Fruit fly (Drosophila melanogaster) whole organism, prepupa: ENCODE measurements around the gene CG9426.
"Not testable (repeated sequence)": the region's sequence is repeated elsewhere in the genome, so short reads cannot be mapped to it uniquely, and the experiment has no call there.

Experiments used
- CG10631 ChIP-seq: fragments of 200-800 bp; sonication (Bioruptor generic); optimal IDR thresholded peaks from 2 replicates; lab custom pipeline; 2016; ENCODE audit warnings: missing biosample characterization, missing genetic modification characterization
- CG10669 ChIP-seq: fragments of 200-800 bp; sonication (Bioruptor generic); optimal IDR thresholded peaks from 3 replicates; lab custom pipeline; 2018; ENCODE audit warnings: missing biosample characterization, mild to moderate bottlenecking, missing genetic modification characterization, moderate library complexity
- CG15336 ChIP-seq: fragments of 200-800 bp; sonication (Bioruptor generic); IDR thresholded peaks from 2 replicates; pipeline ENCODE4 v1.3.6; 2022; ENCODE audit warnings: missing biosample characterization, missing genetic modification characterization
- CG1621 ChIP-seq: fragments of 200-800 bp; sonication (Bioruptor generic); optimal IDR thresholded peaks from 3 replicates; lab custom pipeline; 2018; ENCODE audit warnings: missing biosample characterization, mild to moderate bottlenecking, missing genetic modification characterization
- CG16779 ChIP-seq: fragments of 200-800 bp; sonication (Bioruptor generic); optimal IDR thresholded peaks from 3 replicates; lab custom pipeline; 2017; ENCODE audit warnings: missing biosample characterization, mild to moderate bottlenecking, missing genetic modification characterization
- CG3032 ChIP-seq: fragments of 200-800 bp; optimal IDR thresholded peaks from 2 replicates; lab custom pipeline; 2019; ENCODE audit warnings: missing biosample characterization, mild to moderate bottlenecking, missing genetic modification characterization, moderate library complexity
- CG31627 ChIP-seq: fragments of 200-800 bp; sonication (Bioruptor generic); optimal IDR thresholded peaks from 3 replicates; lab custom pipeline; 2016; ENCODE audit warnings: missing biosample characterization, missing genetic modification characterization
- CG6276 ChIP-seq: fragments of 200-800 bp; sonication (Bioruptor generic); optimal IDR thresholded peaks from 2 replicates; lab custom pipeline; 2017; ENCODE audit warnings: missing biosample characterization, mild to moderate bottlenecking, missing genetic modification characterization
- CG6792 ChIP-seq: fragments of 200-800 bp; sonication (Bioruptor generic); optimal IDR thresholded peaks from 3 replicates; lab custom pipeline; 2016; ENCODE audit warnings: missing biosample characterization, missing genetic modification characterization
- CG6808 ChIP-seq: fragments of 200-800 bp; sonication (Bioruptor generic); optimal IDR thresholded peaks from 3 replicates; lab custom pipeline; 2017; ENCODE audit warnings: missing biosample characterization, missing genetic modification characterization, mild to moderate bottlenecking, moderate library complexity, missing genetic modification reagents
- CG8319 ChIP-seq: fragments of 200-800 bp; sonication (Bioruptor generic); optimal IDR thresholded peaks from 3 replicates; lab custom pipeline; 2016; ENCODE audit warnings: missing biosample characterization, missing genetic modification characterization
- CG8632 ChIP-seq: fragments of 200-800 bp; sonication (Bioruptor generic); optimal IDR thresholded peaks from 3 replicates; lab custom pipeline; 2016; ENCODE audit warnings: missing biosample characterization, missing genetic modification characterization
- CG9139 ChIP-seq: fragments of 200-800 bp; sonication (Bioruptor generic); optimal IDR thresholded peaks from 3 replicates; lab custom pipeline; 2017; ENCODE audit warnings: missing biosample characterization, mild to moderate bottlenecking, missing genetic modification characterization
- Eip78C ChIP-seq: fragments of 200-800 bp; sonication (Bioruptor generic); peaks from one replicate; lab custom pipeline; 2016; ENCODE audit warnings: missing biosample characterization, missing genetic modification characterization
- Eip93F ChIP-seq: fragments of 200-800 bp; sonication (Bioruptor generic); optimal IDR thresholded peaks from 2 replicates; lab custom pipeline; 2016; ENCODE audit warnings: missing biosample characterization, mild to moderate bottlenecking, missing genetic modification characterization
- Ets21C ChIP-seq: fragments of 200-800 bp; sonication (Bioruptor generic); optimal IDR thresholded peaks from 3 replicates; lab custom pipeline; 2016; ENCODE audit warnings: missing biosample characterization, missing genetic modification characterization
- Ets96B ChIP-seq: fragments of 200-800 bp; optimal IDR thresholded peaks from 2 replicates; lab custom pipeline; 2019; ENCODE audit warnings: missing biosample characterization, mild to moderate bottlenecking, missing genetic modification characterization, moderate library complexity
- Gug ChIP-seq: fragments of 200-800 bp; sonication (Bioruptor generic); IDR thresholded peaks from 2 replicates; pipeline ENCODE4 v1.3.6; 2022; ENCODE audit warnings: missing biosample characterization, missing genetic modification characterization
- Hr38 ChIP-seq: sonication (Bioruptor generic); optimal IDR thresholded peaks from 2 replicates; lab custom pipeline; 2016; ENCODE audit warnings: missing biosample characterization, missing genetic modification characterization
- Hr4 ChIP-seq: fragments of 200-800 bp; sonication (Bioruptor generic); optimal IDR thresholded peaks from 3 replicates; lab custom pipeline; 2016; ENCODE audit warnings: missing biosample characterization, missing genetic modification characterization
- Lpt ChIP-seq: fragments of 200-800 bp; sonication (Bioruptor generic); optimal IDR thresholded peaks from 3 replicates; lab custom pipeline; 2016; ENCODE audit warnings: missing biosample characterization, missing genetic modification characterization
- Sox102F ChIP-seq: fragments of 200-800 bp; sonication (Bioruptor generic); optimal IDR thresholded peaks from 2 replicates; lab custom pipeline; 2016; ENCODE audit warnings: missing biosample characterization, mild to moderate bottlenecking, missing genetic modification characterization
- Sox15 ChIP-seq: fragments of 200-800 bp; sonication (Bioruptor generic); optimal IDR thresholded peaks from 3 replicates; lab custom pipeline; 2016; ENCODE audit warnings: missing biosample characterization, missing genetic modification characterization
- achi ChIP-seq: fragments of 200-800 bp; sonication (Bioruptor generic); optimal IDR thresholded peaks from 3 replicates; lab custom pipeline; 2016; ENCODE audit warnings: missing biosample characterization, missing genetic modification characterization
- acj6 ChIP-seq: fragments of 200-800 bp; sonication (Bioruptor generic); optimal IDR thresholded peaks from 3 replicates; lab custom pipeline; 2016; ENCODE audit warnings: missing biosample characterization, missing genetic modification characterization
- cyc ChIP-seq: fragments of 200-800 bp; sonication (Bioruptor generic); optimal IDR thresholded peaks from 3 replicates; lab custom pipeline; 2016; ENCODE audit warnings: missing biosample characterization, missing genetic modification characterization
- dac ChIP-seq: fragments of 200-800 bp; sonication (Bioruptor generic); optimal IDR thresholded peaks from 2 replicates; lab custom pipeline; 2017; ENCODE audit warnings: missing biosample characterization, mild to moderate bottlenecking, missing genetic modification characterization
- dsx ChIP-seq: fragments of 200-800 bp; optimal IDR thresholded peaks from 3 replicates; lab custom pipeline; 2019; ENCODE audit warnings: missing biosample characterization, mild to moderate bottlenecking, missing genetic modification characterization, moderate library complexity; ENCODE audit not compliant: poor library complexity, severe bottlenecking
- esn ChIP-seq: fragments of 200-800 bp; sonication (Bioruptor generic); optimal IDR thresholded peaks from 2 replicates; lab custom pipeline; 2016; ENCODE audit warnings: missing biosample characterization, mild to moderate bottlenecking, missing genetic modification characterization, moderate library complexity
- fkh ChIP-seq: fragments of 200-800 bp; sonication (Bioruptor generic); optimal IDR thresholded peaks from 3 replicates; lab custom pipeline; 2017; ENCODE audit warnings: missing biosample characterization, mild to moderate bottlenecking, missing genetic modification characterization, moderate library complexity
- lz ChIP-seq: fragments of 200-800 bp; sonication (Bioruptor generic); optimal IDR thresholded peaks from 3 replicates; lab custom pipeline; 2016; ENCODE audit warnings: missing biosample characterization, missing genetic modification characterization
- salr ChIP-seq, 2 experiments: fragments of 200-800 bp; sonication (Bioruptor generic); optimal IDR thresholded peaks; 3 replicates each; lab custom pipeline; 2016 to 2018; ENCODE audit warnings: missing biosample characterization in 2 of 2, missing genetic modification characterization in 2 of 2, mild to moderate bottlenecking in 1 of 2
- ss ChIP-seq, 2 experiments: fragments of 200-800 bp; sonication (Bioruptor generic); optimal IDR thresholded peaks; 2 replicates in 1 of 2; 3 replicates in 1 of 2; lab custom pipeline; 2017 to 2018; ENCODE audit warnings: mild to moderate bottlenecking in 2 of 2, missing biosample characterization in 2 of 2, missing genetic modification characterization in 2 of 2, moderate library complexity in 1 of 2
- svp ChIP-seq: fragments of 200-800 bp; sonication (Bioruptor generic); peaks from one replicate; lab custom pipeline; 2016; ENCODE audit warnings: missing biosample characterization, missing genetic modification characterization
- topi ChIP-seq: fragments of 200-800 bp; sonication (Bioruptor generic); optimal IDR thresholded peaks from 3 replicates; lab custom pipeline; 2016; ENCODE audit warnings: missing biosample characterization, missing genetic modification characterization

Gene CG9426

dm6 chr2L:13222225-13222648 lies 2.5 kb upstream of the CG9426 start, which contains the start of the genes Ski6 and CG16812 (continued):
- peak; percentile 75 for TF ChIP-seq CG10631 (GFP tag; lab: Kevin White, UChicago)
- peak; percentile 36 for TF ChIP-seq CG6792 (GFP tag; lab: Kevin White, UChicago)
- peak; percentile 37 for TF ChIP-seq Ets21C (GFP tag; lab: Kevin White, UChicago)

- TF ChIP-seq cyc (GFP tag; lab: Kevin White, UChicago) (peak; percentile 49), svp (GFP tag; lab: Kevin White, UChicago) (peak; percentile 92), lz (peak; percentile 11), Eip78C (GFP tag; lab: Kevin White, UChicago) (peak; percentile 78), CG3032 (tag; lab: Kevin White, UChicago) (peak; percentile 9), topi (GFP tag; lab: Kevin White, UChicago) (peak; percentile 45), fkh (GFP tag; lab: Kevin White, UChicago) (peak; percentile 34), esn (GFP tag; lab: Kevin White, UChicago) (peak; percentile 58), CG15336 (GFP tag; lab: Robert Waterston, UW) (peak; percentile 29; the same call in 1 of the 2 replicates)
Observed at dm6 chr2L:13215640-13216129, 4.0 kb downstream of the CG9426 start.

- TF ChIP-seq CG1621 (tag; lab: Kevin White, UChicago) = no peak
- no peak for TF ChIP-seq dac (GFP tag; lab: Kevin White, UChicago)
- TF ChIP-seq salr (GFP tag; optimal IDR thresholded peaks at IDR 0.05; lab: Kevin White, UChicago) = no peak
- no peak for TF ChIP-seq fkh (GFP tag; lab: Kevin White, UChicago)
- no peak for TF ChIP-seq CG8632 (GFP tag; lab: Kevin White, UChicago)
- TF ChIP-seq CG6792 (GFP tag; lab: Kevin White, UChicago) = no peak
- TF ChIP-seq ss (GFP tag; optimal IDR thresholded peaks at IDR 0.05; lab: Kevin White, UChicago) = no peak
Observed at dm6 chr2L:13215010-13215409, 4.7 kb downstream of the CG9426 start, which contains the start of gene kek4. kek4 (minus strand) TSS chr2L:13215350.

- TF ChIP-seq dsx (GFP tag; lab: Kevin White, UChicago); CG15336 (GFP tag; lab: Robert Waterston, UW); CG3032 (tag; lab: Kevin White, UChicago): not testable (repeated sequence)
Observed at dm6 chr2L:13211764-13212265, 7.9 kb downstream of the CG9426 start, which contains the start of gene CG15482. CG15482 (minus strand) TSS chr2L:13211814.

dm6 chr2L:13206857-13207463 lies 12.8 kb downstream of the CG9426 start:
- TF ChIP-seq CG8632 (GFP tag; lab: Kevin White, UChicago) = no peak
- TF ChIP-seq Gug (GFP tag; lab: Robert Waterston, UW) = no peak

dm6 chr2L:13206077-13206668 lies 13.6 kb downstream of the CG9426 start:
- TF ChIP-seq topi (GFP tag; lab: Kevin White, UChicago) (no peak), CG8319 (GFP tag; lab: Kevin White, UChicago) (no peak), Eip78C (GFP tag; lab: Kevin White, UChicago) (peak; percentile 77), CG10669 (GFP tag; lab: Kevin White, UChicago) (no peak), Eip93F (GFP tag; lab: Kevin White, UChicago) (no peak), achi (GFP tag; lab: Kevin White, UChicago) (no peak), Sox102F (GFP tag; lab: Kevin White, UChicago) (no peak), lz (no peak), ss (GFP tag; optimal IDR thresholded peaks at IDR 0.05; lab: Kevin White, UChicago) (peak; percentile 5 to 73), CG6792 (GFP tag; lab: Kevin White, UChicago) (no peak), dac (GFP tag; lab: Kevin White, UChicago) (no peak), acj6 (GFP tag; lab: Kevin White, UChicago) (no peak), CG9139 (peak; percentile 17), Lpt (peak; percentile 32), Sox15 (GFP tag; lab: Kevin White, UChicago) (no peak), CG31627 (GFP tag; lab: Kevin White, UChicago) (no peak), Gug (GFP tag; lab: Robert Waterston, UW) (no peak), CG15336 (GFP tag; lab: Robert Waterston, UW) (0 out of 2 replicates have a peak, but pooled peaks have one; percentile 27), CG10631 (GFP tag; lab: Kevin White, UChicago) (no peak), CG6808 (GFP tag; lab: Kevin White, UChicago) (no peak), Hr4 (GFP tag; lab: Kevin White, UChicago) (no peak), CG6276 (GFP tag; lab: Kevin White, UChicago) (peak; percentile 44), CG16779 (tag; lab: Kevin White, UChicago) (peak; percentile 52), fkh (GFP tag; lab: Kevin White, UChicago) (peak; percentile 8), Hr38 (GFP tag; lab: Kevin White, UChicago) (no peak), Ets96B (tag; lab: Kevin White, UChicago) (no peak), CG8632 (GFP tag; lab: Kevin White, UChicago) (no peak)
